Fruit fly (Drosophila melanogaster) whole organism: Measurements from ENCODE around the gene Rac2.

Experiments
- Dll ChIP-seq: fragments of >200 bp; optimal IDR thresholded peaks from 2 replicates; lab custom pipeline; 2017
- pan ChIP-seq: fragments of >200 bp; optimal IDR thresholded peaks from 2 replicates; lab custom pipeline; 2017
- psq ChIP-seq: fragments of >200 bp; optimal IDR thresholded peaks from 2 replicates; lab custom pipeline; 2017

DNA sequence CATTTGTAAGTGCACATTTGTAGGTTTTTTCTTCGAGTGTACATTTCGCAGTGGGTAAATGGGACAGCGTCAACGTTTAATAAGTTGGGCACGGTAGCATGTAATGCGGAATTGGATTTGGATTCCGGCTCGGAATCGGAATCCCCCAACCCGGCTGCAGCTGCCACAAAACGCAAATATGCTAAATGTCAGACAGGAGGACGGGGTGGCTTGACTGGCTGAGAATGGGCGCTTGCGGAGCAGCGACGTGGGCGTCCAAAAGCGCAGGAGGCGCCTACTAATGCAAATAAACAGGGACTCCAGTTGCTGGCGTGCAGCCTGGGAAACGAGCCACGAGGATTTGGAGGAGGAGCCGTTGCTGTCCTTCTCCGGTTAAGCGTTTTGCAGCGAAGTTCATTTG lies 47.2 kb downstream of the Rac2 start, which contains the start of gene CG8564:
- TF ChIP-seq psq (lab: Kevin White, UChicago), result no peak
- no peak for TF ChIP-seq pan (lab: Kevin White, UChicago)
- TF ChIP-seq Dll (lab: Kevin White, UChicago), result no peak
